Fruit fly (Drosophila melanogaster): ENCODE data around the gene moody.

The moody gene

dm6 chrX:2061119-2061518 is 11.2 kb upstream of the moody start:
- TF ChIP-seq h (optimal IDR thresholded peaks at IDR 0.05) = no peak
- no peak for TF ChIP-seq ttk (optimal IDR thresholded peaks at IDR 0.05)
- TF ChIP-seq Myc (optimal IDR thresholded peaks at IDR 0.05) = no peak
- no peak for TF ChIP-seq psq (optimal IDR thresholded peaks at IDR 0.05)
- no peak for TF ChIP-seq Sin3A (optimal IDR thresholded peaks at IDR 0.05)
- TF ChIP-seq insv (optimal IDR thresholded peaks at IDR 0.05) = no peak

DNA sequence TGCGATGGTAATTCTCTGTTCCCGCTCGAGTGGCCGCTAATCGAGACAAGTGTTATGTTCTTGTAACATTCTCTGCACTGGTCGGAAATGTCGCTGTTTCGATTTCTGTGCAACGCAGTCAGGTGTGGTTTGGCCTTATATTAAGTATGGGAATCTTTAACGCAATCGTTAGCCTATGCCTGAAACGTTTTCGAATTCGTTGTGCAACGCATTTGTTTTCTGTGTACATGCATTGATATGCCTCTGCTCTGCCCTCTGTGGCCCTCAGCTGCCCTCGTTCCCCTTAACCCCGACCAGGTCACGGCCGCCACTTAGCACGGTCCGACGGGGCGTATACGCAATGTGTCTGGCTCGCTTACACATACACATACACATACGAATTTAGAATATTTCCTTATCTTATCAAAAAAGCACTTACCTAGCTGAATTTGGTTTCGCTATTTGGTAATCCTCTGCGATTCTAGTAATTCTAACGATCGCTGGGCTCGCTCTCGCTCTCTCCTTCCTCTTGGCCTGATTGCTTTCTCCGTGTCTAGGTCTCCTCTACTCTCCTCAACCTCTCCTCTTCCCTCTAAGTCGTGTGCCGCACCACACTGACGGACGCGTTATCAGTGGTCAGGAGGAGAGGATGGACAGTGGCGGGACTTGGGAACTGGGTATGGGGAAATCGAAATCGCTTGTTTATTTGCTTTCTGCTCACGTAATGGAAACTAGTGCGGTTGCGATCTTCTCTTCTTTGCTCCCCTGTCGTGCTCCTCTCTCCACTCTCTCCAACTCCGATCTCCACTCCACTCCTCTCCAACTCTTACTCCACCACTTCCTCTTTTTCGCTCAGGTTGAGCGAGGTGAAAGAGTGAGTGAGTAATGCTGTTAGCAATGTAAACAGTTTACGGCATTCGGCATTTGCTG is 888 bp downstream of the moody start:
- TF ChIP-seq Sin3A (optimal IDR thresholded peaks at IDR 0.05) (no peak), insv (optimal IDR thresholded peaks at IDR 0.05) (no peak), Myc (optimal IDR thresholded peaks at IDR 0.05) (no peak), h (optimal IDR thresholded peaks at IDR 0.05) (no peak), ttk (optimal IDR thresholded peaks at IDR 0.05) (no peak), psq (optimal IDR thresholded peaks at IDR 0.05) (no peak)

DNA sequence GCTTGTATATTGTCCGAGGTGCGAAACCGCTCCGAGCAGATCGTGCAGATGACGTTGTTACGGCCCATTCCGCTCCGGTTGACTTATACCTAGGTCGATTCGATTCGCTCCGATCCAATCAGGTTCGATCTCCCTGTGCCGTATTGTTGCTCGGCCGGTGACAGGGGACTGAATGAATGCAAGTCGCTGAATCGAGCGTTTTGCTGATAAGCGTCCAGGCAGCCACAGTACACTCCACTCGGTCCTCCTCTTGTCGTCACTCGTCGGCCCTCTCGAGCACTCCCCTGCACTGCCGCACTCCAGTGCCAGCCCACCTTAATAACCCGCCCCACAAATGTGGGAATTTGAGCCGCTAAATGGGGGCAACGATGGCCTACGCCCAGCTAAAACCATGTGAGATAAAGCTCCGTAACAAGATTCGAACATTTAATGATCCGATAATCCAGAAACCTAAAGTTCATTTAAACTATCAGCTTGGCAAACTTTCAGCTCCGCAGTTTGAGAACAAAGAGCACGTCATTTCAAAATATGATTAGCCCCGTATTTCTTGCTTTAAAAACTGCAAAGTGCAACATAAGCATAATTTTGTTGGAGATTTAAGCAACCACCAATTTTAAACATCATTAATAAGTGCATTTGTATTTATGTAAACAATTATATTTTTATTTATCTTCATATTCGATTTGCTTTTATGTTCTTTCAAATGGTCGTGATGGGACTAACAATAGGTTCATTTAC is 6.1 kb downstream of the moody start, which contains the start of gene CG4325:
Gene CG4325, minus strand, starts transcription at position 159 of the 738 bp plus-strand sequence.
- TF ChIP-seq ttk (optimal IDR thresholded peaks at IDR 0.05) (no peak), Sin3A (optimal IDR thresholded peaks at IDR 0.05) (no peak), h (optimal IDR thresholded peaks at IDR 0.05) (no peak), insv (optimal IDR thresholded peaks at IDR 0.05) (no peak), psq (optimal IDR thresholded peaks at IDR 0.05) (no peak), Myc (optimal IDR thresholded peaks at IDR 0.05) (no peak)

dm6 chrX:2041981-2042847 is 7.7 kb downstream of the moody start, which contains the start of the genes Actn and usp:
Gene Actn, minus strand, starts transcription at chrX:2042311.
Gene usp, minus strand, starts transcription at chrX:2042311.
- TF ChIP-seq Sin3A (optimal IDR thresholded peaks at IDR 0.05) = no peak
- no peak for TF ChIP-seq Myc (optimal IDR thresholded peaks at IDR 0.05)
- TF ChIP-seq insv (optimal IDR thresholded peaks at IDR 0.05) = no peak
- TF ChIP-seq h (optimal IDR thresholded peaks at IDR 0.05) = no peak
- no peak for TF ChIP-seq ttk (optimal IDR thresholded peaks at IDR 0.05)
- no peak for TF ChIP-seq psq (optimal IDR thresholded peaks at IDR 0.05)

dm6 chrX:2041312-2041918 is 8.5 kb downstream of the moody start, which contains the start of gene CG4313:
Gene CG4313, plus strand, starts transcription at chrX:2041868.
- TF ChIP-seq ttk (optimal IDR thresholded peaks at IDR 0.05) (no peak), h (optimal IDR thresholded peaks at IDR 0.05) (no peak), psq (optimal IDR thresholded peaks at IDR 0.05) (no peak), Myc (optimal IDR thresholded peaks at IDR 0.05) (no peak), insv (optimal IDR thresholded peaks at IDR 0.05) (no peak), Sin3A (optimal IDR thresholded peaks at IDR 0.05) (no peak)

DNA sequence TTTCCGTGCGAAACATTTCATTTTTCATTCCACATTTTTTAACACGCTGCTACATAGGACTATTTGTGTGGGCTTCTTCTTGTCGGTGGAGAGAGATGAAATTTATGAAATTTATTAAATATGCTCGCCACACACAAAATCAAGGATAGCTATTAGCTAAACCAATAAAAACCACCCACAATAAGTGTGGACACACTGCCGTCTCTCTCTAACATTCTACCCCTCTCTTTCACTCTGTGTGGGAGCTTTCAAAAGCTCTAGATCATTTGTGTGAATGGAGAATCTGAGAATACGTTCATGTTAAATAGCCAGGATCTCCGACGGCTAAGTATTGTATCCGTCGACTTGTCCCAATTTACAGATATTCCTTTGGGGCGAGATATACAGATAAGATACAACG is 12.3 kb downstream of the moody start:
- TF ChIP-seq h (optimal IDR thresholded peaks at IDR 0.05) (no peak), insv (optimal IDR thresholded peaks at IDR 0.05) (no peak), psq (optimal IDR thresholded peaks at IDR 0.05) (no peak), Myc (optimal IDR thresholded peaks at IDR 0.05) (no peak), ttk (optimal IDR thresholded peaks at IDR 0.05) (no peak), Sin3A (optimal IDR thresholded peaks at IDR 0.05) (no peak)

DNA sequence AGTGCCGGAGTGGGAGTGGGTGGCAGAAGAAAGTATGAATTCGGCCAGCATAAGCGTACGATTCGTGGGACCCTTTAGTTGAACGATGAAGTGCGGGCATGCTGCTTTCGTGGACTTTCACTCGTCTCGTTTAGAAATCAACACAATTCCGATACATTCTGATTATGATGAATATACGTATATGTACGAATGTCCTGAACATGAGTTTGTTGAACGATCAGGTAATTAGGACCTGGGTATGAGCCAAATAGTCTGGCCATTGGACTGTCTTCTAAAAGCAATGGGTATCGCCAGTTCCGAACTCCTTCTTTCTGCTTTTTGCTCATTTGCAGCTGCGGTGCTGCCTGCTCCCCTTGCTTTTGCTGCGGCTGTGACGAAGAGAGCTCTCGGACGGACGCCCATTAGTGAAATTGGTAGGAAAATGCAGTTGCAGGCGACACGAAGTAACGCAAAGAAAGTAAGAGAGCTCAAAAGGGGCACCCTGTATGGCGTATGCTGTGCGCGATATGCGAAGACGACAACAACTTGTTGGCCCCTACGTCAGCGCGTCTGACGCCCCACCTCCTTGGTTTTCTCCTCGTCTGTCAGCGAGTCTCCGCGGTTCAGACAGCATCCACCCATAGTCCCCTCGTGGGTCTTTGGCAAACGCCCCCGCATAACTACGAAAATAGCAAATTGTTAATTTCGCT is 13.0 kb downstream of the moody start:
- no peak for TF ChIP-seq ttk (optimal IDR thresholded peaks at IDR 0.05)
- no peak for TF ChIP-seq Sin3A (optimal IDR thresholded peaks at IDR 0.05)
- TF ChIP-seq psq (optimal IDR thresholded peaks at IDR 0.05) = no peak
- no peak for TF ChIP-seq Myc (optimal IDR thresholded peaks at IDR 0.05)
- TF ChIP-seq insv (optimal IDR thresholded peaks at IDR 0.05) = no peak
- TF ChIP-seq h (optimal IDR thresholded peaks at IDR 0.05) = no peak

dm6 chrX:2036383-2036782 is 13.5 kb downstream of the moody start:
- no peak for TF ChIP-seq psq (optimal IDR thresholded peaks at IDR 0.05)
- TF ChIP-seq Sin3A (optimal IDR thresholded peaks at IDR 0.05) = no peak
- no peak for TF ChIP-seq h (optimal IDR thresholded peaks at IDR 0.05)
- no peak for TF ChIP-seq Myc (optimal IDR thresholded peaks at IDR 0.05)
- TF ChIP-seq ttk (optimal IDR thresholded peaks at IDR 0.05) = no peak
- TF ChIP-seq insv (optimal IDR thresholded peaks at IDR 0.05) = no peak

DNA sequence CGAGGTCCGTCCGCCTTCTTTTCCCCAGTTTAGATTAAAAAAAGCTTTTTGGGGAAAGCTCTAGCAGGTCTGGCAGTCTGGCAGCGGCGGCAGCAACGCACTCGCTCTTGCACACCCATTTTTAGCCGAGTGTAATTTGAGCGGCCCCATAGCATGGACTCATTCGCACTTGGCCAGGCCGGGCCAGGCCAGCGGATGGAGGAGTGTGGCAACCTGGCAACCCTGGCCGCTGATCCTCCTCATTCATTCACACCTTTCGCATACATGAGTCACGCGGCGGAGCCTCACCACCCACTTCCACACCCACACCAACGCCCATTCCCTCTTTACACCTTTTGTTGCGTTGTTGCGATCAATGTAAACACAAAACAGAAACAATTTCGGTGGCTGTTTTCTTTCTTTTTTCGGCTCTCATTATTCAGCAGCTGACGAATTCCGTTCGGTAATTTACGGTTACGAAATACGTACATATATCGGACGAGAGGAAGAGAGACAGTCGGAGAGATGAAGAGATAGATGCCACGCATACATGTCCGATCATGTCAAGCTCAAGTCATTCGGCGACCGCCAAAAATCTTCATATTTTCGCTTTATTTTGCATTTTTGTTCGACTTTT is 17.0 kb downstream of the moody start:
- no peak for TF ChIP-seq Sin3A (optimal IDR thresholded peaks at IDR 0.05)
- TF ChIP-seq insv (optimal IDR thresholded peaks at IDR 0.05) = no peak
- no peak for TF ChIP-seq Myc (optimal IDR thresholded peaks at IDR 0.05)
- TF ChIP-seq ttk (optimal IDR thresholded peaks at IDR 0.05) = no peak
- no peak for TF ChIP-seq psq (optimal IDR thresholded peaks at IDR 0.05)
- no peak for TF ChIP-seq h (optimal IDR thresholded peaks at IDR 0.05)

Data from Kc167 (cell line).